Fruit fly (Drosophila melanogaster): ENCODE measurements around the gene CCT2.
A peak's percentile ranks its signal among the peaks of the same experiment; 100 is the strongest.

Gene CCT2

DNA sequence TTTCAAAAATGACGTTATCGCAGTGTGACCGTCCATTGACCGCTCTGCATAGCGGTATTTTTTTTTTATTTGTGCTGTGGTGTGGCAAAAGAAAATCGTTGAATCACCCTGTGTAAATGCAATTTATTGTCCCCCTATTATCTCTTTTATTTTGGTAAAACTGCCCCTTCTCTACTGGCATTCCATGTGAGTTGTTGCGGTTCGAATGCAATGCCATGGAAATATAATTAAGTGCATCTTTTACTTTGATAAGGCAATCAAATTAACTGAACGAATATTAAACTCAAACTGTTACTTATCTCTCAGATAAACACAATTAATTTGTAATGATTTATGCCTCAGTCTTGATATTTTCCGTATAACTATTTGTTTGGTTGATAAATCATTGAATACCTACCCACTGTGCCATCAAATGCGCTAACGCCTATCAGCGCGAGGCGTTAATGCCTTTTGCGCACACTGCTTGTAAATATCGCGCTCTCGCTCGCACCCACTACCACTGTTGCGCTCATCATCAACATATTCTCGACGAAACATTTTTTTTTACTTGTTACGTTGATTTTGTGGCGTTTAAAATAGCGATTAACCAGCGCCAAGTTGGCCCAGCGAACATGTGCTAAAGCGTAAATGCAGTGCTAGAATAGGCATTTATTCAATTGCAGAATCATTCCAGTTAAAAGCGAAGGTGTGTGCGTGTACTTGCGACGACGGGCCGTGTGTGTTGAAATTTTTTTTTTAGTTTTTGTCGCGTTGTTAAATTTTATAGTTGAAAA is 19.9 kb downstream of the CCT2 start (continued):
- TF ChIP-seq org-1 (GFP tag; optimal IDR thresholded peaks at IDR 0.05) (peak; percentile 17), CG6854 (GFP tag; optimal IDR thresholded peaks at IDR 0.05) (peak; percentile 3), Gug (GFP tag; IDR thresholded peaks at IDR 0.05) (peak; percentile 5; the same call in 1 of the 4 replicates), CG10979 (tag; optimal IDR thresholded peaks at IDR 0.05) (peak; percentile 44), CG14441 (GFP tag; IDR thresholded peaks at IDR 0.05) (peak; percentile 52; the same call in 1 of the 2 replicates), CG17359 (tag; optimal IDR thresholded peaks at IDR 0.05) (peak; percentile 4), CG4424 (GFP tag; optimal IDR thresholded peaks at IDR 0.05) (peak; percentile 66), CG43689 (GFP tag; IDR thresholded peaks at IDR 0.05) (no peak), H2.0 (GFP tag; IDR thresholded peaks at IDR 0.05) (peak; percentile 36), HmgZ (tag; optimal IDR thresholded peaks at IDR 0.05) (peak; percentile 36), sna (GFP tag; IDR thresholded peaks at IDR 0.05; ENCODE audit: partially characterized antibody) (0 out of 2 replicates have a peak, but pooled peaks have one; percentile 15), Gsc (GFP tag; IDR thresholded peaks at IDR 0.05) (no peak), CG2678 (tag; optimal IDR thresholded peaks at IDR 0.05) (peak; percentile 63), BtbVII (GFP tag; optimal IDR thresholded peaks at IDR 0.05) (peak; percentile 13), repo (GFP tag; optimal IDR thresholded peaks at IDR 0.05) (no peak), CG15479 (GFP tag; optimal IDR thresholded peaks at IDR 0.05) (peak; percentile 75), az2 (GFP tag; optimal IDR thresholded peaks at IDR 0.05) (peak; percentile 49), CG14667 (GFP tag; IDR thresholded peaks at IDR 0.05) (peak; percentile 13; the same call in 1 of the 2 replicates), Ravus (GFP tag; IDR thresholded peaks at IDR 0.05) (no peak), Usf (GFP tag; optimal IDR thresholded peaks at IDR 0.05) (peak; percentile 41), CG30020 (tag; optimal IDR thresholded peaks at IDR 0.05) (peak; percentile 51), HLH54F (GFP tag; optimal IDR thresholded peaks at IDR 0.05) (peak; percentile 55), dmrt11E (tag; optimal IDR thresholded peaks at IDR 0.05) (peak; percentile 63), salm (tag; optimal IDR thresholded peaks at IDR 0.05) (no peak), Elba2 (GFP tag; optimal IDR thresholded peaks at IDR 0.05) (peak; percentile 11), pfk (GFP tag; optimal IDR thresholded peaks at IDR 0.05) (no peak), CG14050 (GFP tag; IDR thresholded peaks at IDR 0.05) (no peak), chif (GFP tag; optimal IDR thresholded peaks at IDR 0.05) (peak; percentile 52 to 66), E2f2 (GFP tag; IDR thresholded peaks at IDR 0.05) (peak; percentile 29; the same call in 1 of the 2 replicates), sd (tag; optimal IDR thresholded peaks at IDR 0.05) (no peak), BEAF-32 (GFP tag; optimal IDR thresholded peaks at IDR 0.05) (peak; percentile 38), CG17568 (GFP tag; optimal IDR thresholded peaks at IDR 0.05) (peak; percentile 21), Lim3 (GFP tag; IDR thresholded peaks at IDR 0.05) (no peak), MESR4 (GFP tag; optimal IDR thresholded peaks at IDR 0.05) (peak; percentile 55), nmo (GFP tag; optimal IDR thresholded peaks at IDR 0.05) (peak; percentile 65), tin (GFP tag; optimal IDR thresholded peaks at IDR 0.05) (peak; percentile 60), CG9727 (GFP tag; optimal IDR thresholded peaks at IDR 0.05) (peak; percentile 72), YL-1 (GFP tag; optimal IDR thresholded peaks at IDR 0.05) (peak; percentile 32), Sox100B (GFP tag; optimal IDR thresholded peaks at IDR 0.05) (peak; percentile 38), bsh (GFP tag; optimal IDR thresholded peaks at IDR 0.05) (peak in 1 of 2 experiments; percentile 41), bcd (GFP tag; optimal IDR thresholded peaks at IDR 0.05) (peak; percentile 55), sens (GFP tag) (peak; percentile 84), Hr3 (GFP tag; optimal IDR thresholded peaks at IDR 0.05) (peak; percentile 51), bab2 (GFP tag; optimal IDR thresholded peaks at IDR 0.05) (peak; percentile 52), tll (GFP tag; optimal IDR thresholded peaks at IDR 0.05) (peak in 1 of 2 experiments; percentile 70), CG1233 (GFP tag; optimal IDR thresholded peaks at IDR 0.05) (peak; percentile 31), Nf-YC (tag; optimal IDR thresholded peaks at IDR 0.05) (peak; percentile 36), Deaf1 (tag; optimal IDR thresholded peaks at IDR 0.05) (no peak), klu (GFP tag; IDR thresholded peaks at IDR 0.05) (no peak)
